Fruit fly (Drosophila melanogaster) S2 (cell line): ENCODE data around the gene eIF5.

Experiments
- CG8478 ChIP-seq: fragments of >200 bp; optimal IDR thresholded peaks from 2 replicates; lab custom pipeline; 2018
- CTCF ChIP-seq, 2 experiments: fragments of >200 bp; optimal IDR thresholded peaks; 2 replicates each; lab custom pipeline; 2018

DNA sequence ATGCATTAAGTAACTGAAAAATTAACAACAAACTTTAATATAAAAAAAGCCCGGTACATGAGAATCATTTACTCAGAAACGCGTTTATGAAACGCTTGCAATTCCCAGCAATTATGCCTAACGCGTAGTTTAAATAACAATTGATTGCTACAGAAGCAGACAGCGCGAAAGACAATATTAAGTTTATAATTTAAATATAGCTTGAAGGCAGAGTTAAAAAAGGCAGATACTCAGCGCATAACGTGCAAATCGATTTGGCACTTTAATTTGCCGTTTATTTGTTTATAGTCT lies 50.9 kb downstream of the eIF5 start, which contains the start of gene CG8924:
- TF ChIP-seq CG8478: no peak
- TF ChIP-seq CTCF (optimal IDR thresholded peaks at IDR 0.05; lab: Kevin White, UChicago): no peak
